Worm (Caenorhabditis elegans): ENCODE results near the gene fbxa-181.

DNA sequence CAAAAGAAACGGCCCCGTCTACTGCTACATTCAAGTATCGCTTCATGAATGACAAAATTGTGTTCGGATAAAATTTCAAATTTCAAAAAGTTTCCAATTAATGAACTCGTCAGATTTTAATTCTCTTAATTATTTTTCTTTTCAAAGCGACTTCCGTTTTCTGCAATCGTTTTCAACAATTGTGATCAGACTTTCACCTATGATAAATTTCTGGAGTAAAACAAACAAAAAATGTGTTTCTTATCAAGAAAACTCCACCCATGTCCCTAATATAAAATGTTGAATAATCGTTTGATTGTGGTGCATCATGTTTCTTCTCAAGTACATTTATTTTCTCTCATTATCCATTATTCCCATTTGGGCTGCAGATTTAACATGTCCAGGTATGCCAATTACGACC is 45.5 kb downstream of the fbxa-181 start, which contains the start of gene F20G2.5:
- TF ChIP-seq flt-1 (GFP tag; IDR thresholded peaks at IDR 0.05) (no peak), cog-1 (tag; optimal IDR thresholded peaks at IDR 0.05) (no peak), med-1 (GFP tag; optimal IDR thresholded peaks at IDR 0.05; ENCODE audit: insufficient read depth) (no peak), ztf-23 (GFP tag; IDR thresholded peaks at IDR 0.05) (no peak), klf-2 (GFP tag; conservative IDR thresholded peaks at IDR 0.05) (no peak), ztf-29 (GFP tag; IDR thresholded peaks at IDR 0.05) (no peak), T22C8.4 (GFP tag; IDR thresholded peaks at IDR 0.05) (no peak)
